Worm (Caenorhabditis elegans) whole organism, L2 larva: ENCODE data around the gene col-144.

Experiments
- C34F6.9 ChIP-seq: fragments of 150-350 bp; optimal IDR thresholded peaks from 2 replicates; lab custom pipeline; 2014; ENCODE audit warnings: missing biosample characterization, missing genetic modification characterization
- Y55F3AM.14 ChIP-seq: fragments of 200-800 bp; sonication (Bioruptor generic); optimal IDR thresholded peaks from 2 replicates; lab custom pipeline; 2018; ENCODE audit warnings: mild to moderate bottlenecking, missing genetic modification characterization, missing compliant biosample characterization
- ZK546.5 ChIP-seq: sonication (generic microtip); optimal IDR thresholded peaks from 2 replicates; lab custom pipeline; 2017; ENCODE audit warnings: missing biosample characterization, missing genetic modification characterization
- blmp-1 ChIP-seq: sonication (generic microtip); optimal IDR thresholded peaks from 2 replicates; lab custom pipeline; 2017; ENCODE audit warnings: missing genetic modification characterization, mild to moderate bottlenecking, missing compliant biosample characterization, antibody characterized with exemption, moderate library complexity; ENCODE audit not compliant: insufficient read depth
- ceh-16 ChIP-seq: fragments of 150-350 bp; optimal IDR thresholded peaks from 2 replicates; lab custom pipeline; 2014; ENCODE audit warnings: missing biosample characterization, missing genetic modification characterization
- ceh-82 ChIP-seq: fragments of 150-350 bp; optimal IDR thresholded peaks from 2 replicates; lab custom pipeline; 2014; ENCODE audit warnings: missing biosample characterization, missing genetic modification characterization
- crh-2 ChIP-seq: sonication (generic microtip); optimal IDR thresholded peaks from 2 replicates; lab custom pipeline; 2017; ENCODE audit warnings: missing biosample characterization, missing genetic modification characterization
- dmd-4 ChIP-seq: sonication (generic microtip); optimal IDR thresholded peaks from 2 replicates; lab custom pipeline; 2017; ENCODE audit warnings: missing biosample characterization, missing genetic modification characterization
- egl-27 ChIP-seq: sonication (generic microtip); optimal IDR thresholded peaks from 3 replicates; lab custom pipeline; 2017; ENCODE audit warnings: missing biosample characterization, missing genetic modification reagents, missing genetic modification characterization
- elt-3 ChIP-seq: sonication (generic microtip); optimal IDR thresholded peaks from 2 replicates; lab custom pipeline; 2017; ENCODE audit warnings: missing biosample characterization, missing genetic modification characterization
- fos-1 ChIP-seq: fragments of 150-350 bp; optimal IDR thresholded peaks from 2 replicates; lab custom pipeline; 2014; ENCODE audit warnings: missing biosample characterization, missing genetic modification characterization
- gmeb-1 ChIP-seq: fragments of 150-350 bp; optimal IDR thresholded peaks from 2 replicates; lab custom pipeline; 2014; ENCODE audit warnings: missing biosample characterization, missing genetic modification characterization
- lin-11 ChIP-seq: fragments of 150-350 bp; sonication (generic microtip); optimal IDR thresholded peaks from 2 replicates; lab custom pipeline; 2014; ENCODE audit warnings: missing biosample characterization, missing genetic modification characterization, inconsistent platforms, mixed read lengths
- lin-13 ChIP-seq: fragments of 150-350 bp; optimal IDR thresholded peaks from 2 replicates; lab custom pipeline; 2014; ENCODE audit warnings: missing biosample characterization, missing genetic modification reagents, missing genetic modification characterization
- lsy-2 ChIP-seq, 2 experiments: fragments of 150-350 bp in 1 of 2; sonication (generic microtip) in 1 of 2; optimal IDR thresholded peaks; 2 replicates each; lab custom pipeline; 2014 to 2017; ENCODE audit warnings: missing biosample characterization in 2 of 2, missing genetic modification characterization in 2 of 2
- mab-5 ChIP-seq: fragments of 150-350 bp; optimal IDR thresholded peaks from 2 replicates; lab custom pipeline; 2014; ENCODE audit warnings: missing biosample characterization, missing genetic modification characterization
- mdl-1 ChIP-seq, 2 experiments: fragments of 150-350 bp in 1 of 2; sonication (generic microtip) in 1 of 2; optimal IDR thresholded peaks; 2 replicates each; lab custom pipeline; 2017; ENCODE audit warnings: missing biosample characterization in 2 of 2, missing genetic modification characterization in 2 of 2
- nhr-10 ChIP-seq: sonication (generic microtip); optimal IDR thresholded peaks from 2 replicates; lab custom pipeline; 2017; ENCODE audit warnings: missing biosample characterization, missing genetic modification characterization
- nhr-11 ChIP-seq: fragments of 150-350 bp; optimal IDR thresholded peaks from 2 replicates; lab custom pipeline; 2014; ENCODE audit warnings: missing biosample characterization, missing genetic modification characterization
- nhr-12 ChIP-seq: fragments of 150-350 bp; optimal IDR thresholded peaks from 2 replicates; lab custom pipeline; 2014; ENCODE audit warnings: missing biosample characterization, missing genetic modification characterization
- nhr-129 ChIP-seq: fragments of 150-350 bp; optimal IDR thresholded peaks from 2 replicates; lab custom pipeline; 2014; ENCODE audit warnings: missing biosample characterization, missing genetic modification characterization
- nhr-21 ChIP-seq: fragments of 150-350 bp; optimal IDR thresholded peaks from 2 replicates; lab custom pipeline; 2014; ENCODE audit warnings: missing biosample characterization, missing genetic modification characterization
- nhr-23 ChIP-seq: fragments of 150-350 bp; optimal IDR thresholded peaks from 2 replicates; lab custom pipeline; 2014; ENCODE audit warnings: missing biosample characterization, missing genetic modification reagents, missing genetic modification characterization
- nhr-237 ChIP-seq: fragments of 150-350 bp; optimal IDR thresholded peaks from 2 replicates; lab custom pipeline; 2014; ENCODE audit warnings: missing biosample characterization, missing genetic modification characterization
- nhr-25 ChIP-seq: fragments of 150-350 bp; sonication (generic microtip); optimal IDR thresholded peaks from 3 replicates; lab custom pipeline; 2014; ENCODE audit warnings: missing biosample characterization, missing genetic modification characterization
- nhr-6 ChIP-seq: fragments of 150-350 bp; optimal IDR thresholded peaks from 2 replicates; lab custom pipeline; 2014; ENCODE audit warnings: missing biosample characterization, missing genetic modification characterization
- nhr-77 ChIP-seq: fragments of 150-350 bp; optimal IDR thresholded peaks from 2 replicates; lab custom pipeline; 2014; ENCODE audit warnings: missing biosample characterization, missing genetic modification characterization
- peb-1 ChIP-seq: fragments of 150-350 bp; optimal IDR thresholded peaks from 2 replicates; lab custom pipeline; 2014; ENCODE audit warnings: missing biosample characterization, missing genetic modification characterization
- sem-4 ChIP-seq: fragments of 150-350 bp; optimal IDR thresholded peaks from 2 replicates; lab custom pipeline; 2014; ENCODE audit warnings: missing biosample characterization, missing genetic modification reagents, missing genetic modification characterization
- sma-9 ChIP-seq, 2 experiments: fragments of 150-350 bp in 1 of 2; sonication (generic microtip) in 1 of 2; optimal IDR thresholded peaks; 2 replicates each; lab custom pipeline; 2014 to 2016; ENCODE audit warnings: missing genetic modification characterization in 2 of 2, mild to moderate bottlenecking in 1 of 2, missing biosample characterization in 1 of 2, missing compliant biosample characterization in 1 of 2, missing genetic modification reagents in 1 of 2, moderate library complexity in 1 of 2
- snpc-4 ChIP-seq: fragments of 150-350 bp; optimal IDR thresholded peaks from 2 replicates; lab custom pipeline; 2014; ENCODE audit warnings: missing biosample characterization, missing genetic modification characterization
- unc-55 ChIP-seq: fragments of 150-350 bp; sonication (generic microtip); optimal IDR thresholded peaks from 3 replicates; lab custom pipeline; 2014; ENCODE audit warnings: missing biosample characterization, missing genetic modification reagents, missing genetic modification characterization
- unc-62 ChIP-seq: fragments of 150-350 bp; optimal IDR thresholded peaks from 2 replicates; lab custom pipeline; 2014; ENCODE audit warnings: missing biosample characterization, missing genetic modification reagents, missing genetic modification characterization
- zag-1 ChIP-seq: fragments of 150-350 bp; optimal IDR thresholded peaks from 2 replicates; lab custom pipeline; 2014; ENCODE audit warnings: missing biosample characterization, missing genetic modification characterization
- ztf-1 ChIP-seq: fragments of 200-800 bp; sonication (Bioruptor generic); conservative IDR thresholded peaks from 2 replicates; pipeline ENCODE4 v1.3.6; 2022; ENCODE audit warnings: missing genetic modification characterization, missing compliant biosample characterization
- ztf-11 ChIP-seq: sonication (generic microtip); optimal IDR thresholded peaks from 2 replicates; lab custom pipeline; 2017; ENCODE audit warnings: missing biosample characterization, missing genetic modification characterization
- ztf-4 ChIP-seq: fragments of 150-350 bp; optimal IDR thresholded peaks from 2 replicates; lab custom pipeline; 2014; ENCODE audit warnings: missing biosample characterization, missing genetic modification characterization

Gene col-144

DNA sequence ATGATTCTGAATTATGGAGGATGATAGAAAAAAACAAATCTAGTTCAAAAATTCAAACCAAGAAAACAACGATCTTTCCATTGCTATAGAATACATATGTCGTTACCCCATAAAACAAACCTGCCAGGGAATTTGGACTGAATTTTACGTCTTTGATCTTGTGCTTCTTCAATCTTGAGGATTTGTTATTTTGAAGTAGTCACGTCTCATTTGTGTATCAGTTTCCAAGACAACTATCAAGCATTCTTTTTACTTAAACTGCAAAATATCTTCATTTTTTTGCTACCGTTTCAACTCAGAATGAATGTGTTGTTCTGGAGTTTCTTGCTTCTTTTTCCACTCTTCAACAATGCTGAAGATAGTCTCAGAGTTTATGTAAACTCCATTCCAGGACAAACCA is 29.7 kb downstream of the col-144 start, which contains the start of gene F21C10.19:
TSS of gene F21C10.19 (plus strand) at position 301 of the 400 bp plus-strand sequence.
- no peak for TF ChIP-seq ceh-16 (tag; lab: Kevin White, UChicago)
- no peak for TF ChIP-seq mab-5 (tag; lab: Kevin White, UChicago)
- TF ChIP-seq, all 48 proteins: peak for 0

DNA sequence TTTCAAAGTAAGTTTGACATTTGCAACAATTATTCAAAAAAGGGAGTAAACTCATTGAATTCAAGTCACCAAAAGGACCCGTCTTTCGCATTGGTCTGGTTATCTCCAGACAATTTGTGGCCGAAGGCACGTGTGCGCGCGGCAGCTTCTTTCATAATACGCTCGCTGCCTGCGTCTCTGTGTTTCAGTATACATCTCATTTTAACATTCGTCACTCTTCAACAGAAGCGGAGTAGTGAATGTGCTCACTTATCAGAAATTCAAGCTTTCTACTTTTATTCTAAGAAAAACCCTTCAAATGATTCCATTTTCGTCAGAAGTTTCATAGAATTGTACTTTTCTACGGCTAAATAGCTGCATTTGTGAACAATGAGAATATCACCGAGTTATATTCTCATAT is 31.9 kb downstream of the col-144 start:
- peak in 1 of 2 experiments; percentile 76 for TF ChIP-seq lsy-2 (tag; optimal IDR thresholded peaks at IDR 0.05; lab: Kevin White, UChicago)
- TF ChIP-seq lin-11 (tag; lab: Kevin White, UChicago) = peak; percentile 40
- TF ChIP-seq sma-9 (GFP tag; optimal IDR thresholded peaks at IDR 0.05; lab: Kevin White, UChicago) = peak; percentile 73
- no peak for TF ChIP-seq sma-9 (tag; optimal IDR thresholded peaks at IDR 0.05; lab: Kevin White, UChicago)
- peak; percentile 34 for TF ChIP-seq nhr-6
- TF ChIP-seq sem-4 (tag; lab: Kevin White, UChicago) = no peak
- TF ChIP-seq C34F6.9 (tag; lab: Kevin White, UChicago) = peak; percentile 87
- peak; percentile 88 to 89 for TF ChIP-seq mdl-1 (tag; optimal IDR thresholded peaks at IDR 0.05; lab: Kevin White, UChicago)
- TF ChIP-seq nhr-129 (tag; lab: Kevin White, UChicago) = peak; percentile 62
- no peak for TF ChIP-seq Y55F3AM.14 (GFP tag; lab: Kevin White, UChicago)
- no peak for TF ChIP-seq snpc-4
- peak; percentile 66 for TF ChIP-seq crh-2 (tag; lab: Kevin White, UChicago)
- TF ChIP-seq nhr-21 = peak; percentile 75
- TF ChIP-seq nhr-77 (tag; lab: Kevin White, UChicago) = no peak
- peak; percentile 75 for TF ChIP-seq unc-55 (GFP tag; lab: Kevin White, UChicago)
- TF ChIP-seq zag-1 = peak; percentile 56
- TF ChIP-seq lin-13 (GFP tag; lab: Kevin White, UChicago) = peak; percentile 45

ce11 chrV:9127773-9128172 is 32.7 kb downstream of the col-144 start, which contains the start of gene F21C10.3:
TSS of gene F21C10.3 (plus strand) at chrV:9128073.
- TF ChIP-seq dmd-4 (tag; lab: Kevin White, UChicago) (no peak), elt-3 (tag; lab: Kevin White, UChicago) (no peak), nhr-237 (tag; lab: Kevin White, UChicago) (no peak), snpc-4 (no peak), blmp-1 (tag; lab: Kevin White, UChicago) (no peak), fos-1 (tag; lab: Kevin White, UChicago) (no peak), ztf-11 (no peak), gmeb-1 (no peak), egl-27 (tag; lab: Kevin White, UChicago) (no peak), mdl-1 (tag; optimal IDR thresholded peaks at IDR 0.05; lab: Kevin White, UChicago) (no peak), ZK546.5 (tag; lab: Kevin White, UChicago) (no peak), nhr-77 (tag; lab: Kevin White, UChicago) (no peak), ztf-1 (GFP tag; lab: Robert Waterston, UW) (no peak), lin-13 (GFP tag; lab: Kevin White, UChicago) (no peak)

DNA sequence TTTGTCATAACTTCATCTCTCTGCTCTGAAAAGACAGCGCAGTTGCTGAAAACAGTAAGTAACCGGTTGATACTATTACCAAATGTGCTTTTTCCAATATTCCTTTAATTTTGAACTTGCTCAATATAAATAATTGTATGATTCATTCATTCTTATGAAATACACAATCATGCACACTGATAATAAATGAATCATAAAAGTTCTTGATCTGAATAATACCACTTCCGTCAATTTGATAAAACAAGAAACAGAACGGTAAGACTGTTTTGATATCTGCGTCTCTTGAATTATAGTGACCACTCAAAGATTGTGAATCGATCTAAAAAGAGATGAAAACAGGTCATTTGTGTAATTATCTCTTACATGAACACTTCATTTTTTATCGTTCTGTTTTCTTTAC is 34.1 kb downstream of the col-144 start, which contains the start of gene F21C10.4:
TSS of gene F21C10.4 (plus strand) at position 301 of the 400 bp plus-strand sequence.
- TF ChIP-seq elt-3 (tag; lab: Kevin White, UChicago) = no peak
- no peak for TF ChIP-seq nhr-10 (tag; lab: Kevin White, UChicago)
- TF ChIP-seq nhr-11 (tag; lab: Kevin White, UChicago) = no peak
- no peak for TF ChIP-seq ceh-82 (tag; lab: Kevin White, UChicago)
- TF ChIP-seq unc-55 (GFP tag; lab: Kevin White, UChicago) = no peak
- no peak for TF ChIP-seq mdl-1 (tag; optimal IDR thresholded peaks at IDR 0.05; lab: Kevin White, UChicago)
- TF ChIP-seq nhr-23 (tag; lab: Kevin White, UChicago) = no peak
- no peak for TF ChIP-seq nhr-6
- no peak for TF ChIP-seq nhr-12 (tag; lab: Kevin White, UChicago)
- TF ChIP-seq ZK546.5 (tag; lab: Kevin White, UChicago) = no peak
- no peak for TF ChIP-seq lsy-2 (tag; optimal IDR thresholded peaks at IDR 0.05; lab: Kevin White, UChicago)
- no peak for TF ChIP-seq ztf-4 (tag; lab: Kevin White, UChicago)
- TF ChIP-seq C34F6.9 (tag; lab: Kevin White, UChicago) = no peak
- no peak for TF ChIP-seq peb-1 (tag; lab: Kevin White, UChicago)
- TF ChIP-seq lin-13 (GFP tag; lab: Kevin White, UChicago) = no peak
- TF ChIP-seq gmeb-1 = no peak
- no peak for TF ChIP-seq fos-1 (tag; lab: Kevin White, UChicago)
- TF ChIP-seq nhr-25 (tag; lab: Kevin White, UChicago) = no peak
- no peak for TF ChIP-seq unc-62
